Worm (Caenorhabditis elegans): Measurements from ENCODE around the gene aakb-1.

The aakb-1 gene

DNA sequence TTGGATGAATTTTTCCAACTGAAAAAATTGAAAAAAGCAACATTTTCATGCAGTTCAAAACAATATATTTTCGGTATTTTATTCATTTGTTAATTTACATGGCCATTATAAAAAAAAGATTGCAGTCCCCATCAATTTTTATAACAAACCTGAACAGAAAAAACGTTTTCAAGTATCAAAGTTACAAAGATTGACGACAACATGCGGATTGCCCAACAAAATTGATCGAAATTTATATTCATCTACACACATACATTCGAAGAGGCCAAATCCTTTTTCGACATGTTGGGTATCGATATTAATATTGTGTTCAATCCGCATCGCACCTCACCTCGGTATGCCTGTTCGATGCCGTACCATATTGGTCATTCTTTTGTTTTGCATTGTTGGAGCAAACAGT lies 41.7 kb upstream of the aakb-1 start, which contains the start of gene K11E4.1:
K11E4.1 (plus strand) TSS at position 301 of the 400 bp plus-strand sequence.
- no peak for TF ChIP-seq F26F4.8 (GFP tag; conservative IDR thresholded peaks at IDR 0.05)
- no peak for TF ChIP-seq F10B5.3 (tag; optimal IDR thresholded peaks at IDR 0.05)

DNA sequence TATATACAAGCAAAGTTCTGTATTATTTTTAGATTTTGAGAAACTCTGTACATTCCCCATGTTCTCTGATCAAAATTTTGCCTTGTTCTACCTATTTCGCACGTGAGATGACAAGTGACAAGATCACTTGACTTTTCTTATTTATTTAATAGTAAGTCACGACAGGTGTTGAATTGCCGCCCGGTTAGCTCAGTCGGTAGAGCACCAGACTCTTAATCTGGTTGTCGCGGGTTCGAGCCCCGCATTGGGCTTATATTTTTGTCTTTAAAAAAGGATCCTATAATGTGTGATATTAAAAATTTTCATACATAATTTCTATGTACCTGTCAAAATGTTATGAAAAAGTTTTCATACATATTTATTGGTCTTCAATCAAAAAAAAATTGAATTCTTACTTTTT lies 40.9 kb upstream of the aakb-1 start:
- TF ChIP-seq hlh-11 (tag; optimal IDR thresholded peaks at IDR 0.05) (peak; percentile 22), php-3 (GFP tag; IDR thresholded peaks at IDR 0.05) (no peak), D1046.2 (GFP tag; IDR thresholded peaks at IDR 0.05) (no peak), unc-130 (GFP tag; optimal IDR thresholded peaks at IDR 0.05) (no peak), nhr-6 (tag; optimal IDR thresholded peaks at IDR 0.05) (no peak), spr-1 (tag; optimal IDR thresholded peaks at IDR 0.05) (peak; percentile 7), T20F7.1 (GFP tag; optimal IDR thresholded peaks at IDR 0.05) (no peak), dmd-9 (GFP tag; IDR thresholded peaks at IDR 0.05) (peak; percentile 70), ceh-44 (GFP tag; IDR thresholded peaks at IDR 0.05) (0 out of 2 replicates have a peak, but pooled peaks have one; percentile 39), mes-2 (tag; optimal IDR thresholded peaks at IDR 0.05; ENCODE audit: poor library complexity, severe bottlenecking) (peak; percentile 56), unc-39 (tag; optimal IDR thresholded peaks at IDR 0.05) (no peak), spr-3 (GFP tag; optimal IDR thresholded peaks at IDR 0.05) (no peak), mxl-2 (GFP tag; conservative IDR thresholded peaks at IDR 0.05) (no peak), gei-8 (GFP tag; optimal IDR thresholded peaks at IDR 0.05) (peak; percentile 42), pha-4 (GFP tag; IDR thresholded peaks at IDR 0.05) (peak; percentile 75; the same call in 1 of the 2 replicates), pha-4 (tag; optimal IDR thresholded peaks at IDR 0.05) (no peak), dmd-6 (GFP tag; IDR thresholded peaks at IDR 0.05) (peak; percentile 39; the same call in 1 of the 2 replicates), F37D6.2 (tag; optimal IDR thresholded peaks at IDR 0.05) (no peak), ztf-7 (tag; optimal IDR thresholded peaks at IDR 0.05) (no peak), daf-19 (GFP tag; conservative IDR thresholded peaks at IDR 0.05) (0 out of 2 replicates have a peak, but pooled peaks have one; percentile 45), F26F4.8 (GFP tag; conservative IDR thresholded peaks at IDR 0.05) (peak; percentile 77; the same call in 1 of the 2 replicates), nhr-41 (GFP tag; IDR thresholded peaks at IDR 0.05) (0 out of 2 replicates have a peak, but pooled peaks have one; percentile 19), lir-3 (tag; optimal IDR thresholded peaks at IDR 0.05) (peak; percentile 20), mdl-1 (tag; optimal IDR thresholded peaks at IDR 0.05) (no peak), nhr-111 (GFP tag; optimal IDR thresholded peaks at IDR 0.05) (no peak), hlh-30 (tag; optimal IDR thresholded peaks at IDR 0.05; ENCODE audit: insufficient read depth) (peak; percentile 86), lim-7 (GFP tag; IDR thresholded peaks at IDR 0.05) (peak; percentile 71), nhr-48 (tag; optimal IDR thresholded peaks at IDR 0.05) (peak; percentile 33), lin-1 (GFP tag; IDR thresholded peaks at IDR 0.05) (peak; percentile 44; the same call in 1 of the 2 replicates), lin-39 (tag; optimal IDR thresholded peaks at IDR 0.05) (no peak), Y5F2A.4 (GFP tag; optimal IDR thresholded peaks at IDR 0.05) (peak; percentile 35), vab-7 (GFP tag; IDR thresholded peaks at IDR 0.05) (peak; percentile 67; the same call in 1 of the 2 replicates), dve-1 (tag; optimal IDR thresholded peaks at IDR 0.05; ENCODE audit: insufficient read depth) (peak; percentile 50), mdt-29 (GFP tag; IDR thresholded peaks at IDR 0.05) (0 out of 2 replicates have a peak, but pooled peaks have one; percentile 43), dmd-8 (GFP tag; IDR thresholded peaks at IDR 0.05) (peak; percentile 77), Y75B8A.6 (GFP tag; IDR thresholded peaks at IDR 0.05) (0 out of 2 replicates have a peak, but pooled peaks have one; percentile 15), snpc-1.2 (GFP tag; IDR thresholded peaks at IDR 0.05) (peak; percentile 85), T26A8.4 (GFP tag; IDR thresholded peaks at IDR 0.05) (peak; percentile 64), madf-5 (GFP tag; IDR thresholded peaks at IDR 0.05) (0 out of 4 replicates have a peak, but pooled peaks have one; percentile 34 to 43), daf-16 (GFP tag; optimal IDR thresholded peaks at IDR 0.05) (peak in 1 of 2 experiments; percentile 72), daf-16 (tag; optimal IDR thresholded peaks at IDR 0.05) (peak; percentile 33)
